Fruit fly (Drosophila melanogaster): ENCODE data around the gene CG9173.

DNA sequence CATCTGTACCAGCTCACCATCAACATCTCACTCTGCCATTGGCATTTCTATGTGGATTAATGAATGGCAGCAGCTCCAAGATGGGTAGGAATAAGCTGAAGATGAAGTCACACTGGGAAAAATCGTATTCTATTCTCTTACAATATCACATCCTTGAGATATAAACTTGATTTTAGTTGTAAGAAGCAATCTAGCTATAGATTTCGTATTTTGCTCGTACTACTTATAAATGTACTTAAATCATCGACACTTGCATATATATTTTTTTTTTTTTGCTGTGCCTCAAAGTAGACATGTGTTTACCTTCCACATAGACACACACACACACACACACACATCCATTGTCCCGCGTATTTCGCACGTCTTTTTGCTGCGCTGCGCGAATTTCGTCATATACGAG, 1.2 kb upstream of the CG9173 start:
- TF ChIP-seq CG8159 (tag; optimal IDR thresholded peaks at IDR 0.05) (no peak), D1 (tag; optimal IDR thresholded peaks at IDR 0.05) (no peak), Ets98B (GFP tag; IDR thresholded peaks at IDR 0.05) (no peak), EcR (GFP tag; optimal IDR thresholded peaks at IDR 0.05) (no peak), CG9948 (tag; optimal IDR thresholded peaks at IDR 0.05) (no peak), CG34367 (tag; optimal IDR thresholded peaks at IDR 0.05) (no peak), gl (tag; optimal IDR thresholded peaks at IDR 0.05) (no peak), fd96Ca (GFP tag; IDR thresholded peaks at IDR 0.05) (no peak), CG15710 (tag; optimal IDR thresholded peaks at IDR 0.05) (no peak), CG13204 (GFP tag; optimal IDR thresholded peaks at IDR 0.05) (no peak), CG4496 (GFP tag; IDR thresholded peaks at IDR 0.05) (no peak), Snoo (tag; optimal IDR thresholded peaks at IDR 0.05) (no peak), Pif1A (GFP tag; optimal IDR thresholded peaks at IDR 0.05) (no peak), CG12605 (GFP tag; IDR thresholded peaks at IDR 0.05) (no peak)
